Worm (Caenorhabditis elegans): ENCODE measurements around the gene lido-13.

lido-13 gene

DNA sequence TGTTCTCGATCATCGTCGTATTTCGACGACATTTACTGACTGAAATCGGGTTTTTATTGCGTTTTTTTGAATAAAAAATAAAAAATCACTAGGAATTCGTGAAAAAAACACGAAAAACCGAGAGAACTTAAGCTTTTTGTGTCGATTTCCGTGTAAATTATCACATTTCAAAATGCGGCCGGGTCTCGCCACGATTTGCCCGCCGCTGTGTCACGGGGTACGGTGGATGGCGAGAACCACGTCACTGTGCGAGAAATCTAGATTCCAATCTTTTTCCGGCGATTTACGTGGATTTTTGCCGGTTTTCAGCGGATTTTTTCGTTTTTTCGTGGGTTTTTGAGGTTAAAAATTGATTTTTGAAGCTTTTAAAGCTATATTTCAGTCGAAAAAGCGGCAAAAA, 22.8 kb upstream of the lido-13 start, which contains the start of gene Y25C1A.8 (continued):
- peak; percentile 97 for TF ChIP-seq lsl-1 (GFP tag; optimal IDR thresholded peaks at IDR 0.05)
- TF ChIP-seq dox-1 (GFP tag; IDR thresholded peaks at IDR 0.05), result no peak; the same call in 1 of the 2 replicates
- TF ChIP-seq F10E7.11 (tag; optimal IDR thresholded peaks at IDR 0.05), result no peak
- TF ChIP-seq nhr-120 (GFP tag; IDR thresholded peaks at IDR 0.05), result no peak
- TF ChIP-seq Y95B8A.8 (GFP tag; IDR thresholded peaks at IDR 0.05), result no peak; the same call in none of the 2 replicates
- peak; percentile 52 for TF ChIP-seq ztf-18 (tag; optimal IDR thresholded peaks at IDR 0.05)
- no peak for TF ChIP-seq ztf-25 (GFP tag; IDR thresholded peaks at IDR 0.05)
- TF ChIP-seq lin-40 (tag; optimal IDR thresholded peaks at IDR 0.05), result peak; percentile 94
- no peak for TF ChIP-seq F37B4.10 (GFP tag; IDR thresholded peaks at IDR 0.05)
- TF ChIP-seq unc-62 (GFP tag; optimal IDR thresholded peaks at IDR 0.05), result no peak
- no peak; the same call in 1 of the 2 replicates for TF ChIP-seq Y56A3A.18 (GFP tag; IDR thresholded peaks at IDR 0.05)
- peak; percentile 97 for TF ChIP-seq atf-7 (tag; optimal IDR thresholded peaks at IDR 0.05)
- peak; percentile 41 for TF ChIP-seq nhr-80 (tag; optimal IDR thresholded peaks at IDR 0.05)
- TF ChIP-seq rcor-1 (GFP tag; IDR thresholded peaks at IDR 0.05), result no peak; the same call in 1 of the 2 replicates
- TF ChIP-seq attf-5 (GFP tag; optimal IDR thresholded peaks at IDR 0.05), result peak; percentile 83
- TF ChIP-seq madf-3 (GFP tag; IDR thresholded peaks at IDR 0.05), result no peak
- no peak for TF ChIP-seq aptf-3 (GFP tag; IDR thresholded peaks at IDR 0.05)
- TF ChIP-seq ceh-79 (tag; optimal IDR thresholded peaks at IDR 0.05), result peak; percentile 9

DNA sequence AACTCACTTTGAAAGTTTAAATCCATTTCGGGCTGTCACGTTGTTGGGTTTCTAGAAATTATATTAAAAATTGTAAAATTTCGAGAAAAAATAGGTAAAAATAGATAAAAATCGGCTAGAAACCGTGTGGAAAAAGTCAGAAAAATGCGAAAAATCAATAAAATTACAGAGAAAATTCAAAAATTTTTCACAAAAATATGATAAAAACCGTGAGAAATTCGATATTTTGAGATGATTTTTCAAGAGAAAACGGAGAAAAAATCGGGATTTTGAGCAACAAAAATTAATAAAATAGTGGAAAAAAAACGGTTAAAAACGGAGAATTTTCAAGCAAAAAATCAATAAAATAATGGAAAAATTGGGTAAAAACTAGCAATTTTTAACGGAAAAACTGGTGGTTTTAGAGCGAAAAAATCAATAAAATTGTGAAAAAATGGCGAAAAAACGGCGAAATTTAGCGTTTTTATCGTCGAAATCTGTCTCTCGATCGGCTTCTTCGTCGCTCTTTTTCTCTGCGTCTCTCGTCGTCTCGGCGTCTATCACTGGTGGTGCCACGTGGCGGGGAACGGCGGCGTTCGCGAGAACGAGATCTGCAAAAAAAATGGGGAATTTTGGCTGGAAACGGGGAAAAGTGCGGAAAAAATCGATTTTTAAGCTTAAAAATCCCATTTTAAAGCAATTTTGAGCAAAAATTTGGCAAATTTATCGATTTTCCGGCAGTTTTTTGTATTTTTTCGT, 17.1 kb upstream of the lido-13 start, which contains the start of gene Y25C1A.7:
TSS of gene Y25C1A.7 (minus strand) at position 51 of the 738 bp plus-strand sequence.
- TF ChIP-seq let-607 (tag; optimal IDR thresholded peaks at IDR 0.05) (peak; percentile 78 to 92), Y56A3A.18 (GFP tag; IDR thresholded peaks at IDR 0.05) (no peak)

DNA sequence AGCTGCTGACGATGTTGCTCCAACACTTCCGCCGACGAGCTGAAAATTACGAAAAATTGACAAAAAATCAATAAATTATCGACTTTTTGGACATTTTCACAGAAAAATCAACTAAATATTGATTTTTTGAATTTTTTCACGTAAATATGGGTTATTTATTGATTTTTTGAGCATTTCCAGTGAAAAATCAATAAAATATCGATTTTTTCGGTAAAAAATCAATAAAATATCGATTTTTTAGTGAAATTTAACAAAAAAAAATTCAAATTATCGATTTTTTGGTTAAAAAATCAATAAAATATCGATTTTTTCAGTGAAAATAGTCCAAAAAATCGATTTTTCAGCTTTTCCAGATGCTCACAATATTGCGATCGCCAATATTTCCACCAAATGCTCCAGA, 16.1 kb upstream of the lido-13 start:
- TF ChIP-seq K11D2.4 (GFP tag; IDR thresholded peaks at IDR 0.05) (no peak), nhr-179 (tag; optimal IDR thresholded peaks at IDR 0.05) (no peak), attf-3 (GFP tag; conservative IDR thresholded peaks at IDR 0.05) (no peak), rpc-1 (optimal IDR thresholded peaks at IDR 0.05) (no peak), rpc-1 (tag; optimal IDR thresholded peaks at IDR 0.05) (no peak), ets-4 (GFP tag; optimal IDR thresholded peaks at IDR 0.05) (no peak), ceh-100 (GFP tag; IDR thresholded peaks at IDR 0.05) (no peak)

DNA sequence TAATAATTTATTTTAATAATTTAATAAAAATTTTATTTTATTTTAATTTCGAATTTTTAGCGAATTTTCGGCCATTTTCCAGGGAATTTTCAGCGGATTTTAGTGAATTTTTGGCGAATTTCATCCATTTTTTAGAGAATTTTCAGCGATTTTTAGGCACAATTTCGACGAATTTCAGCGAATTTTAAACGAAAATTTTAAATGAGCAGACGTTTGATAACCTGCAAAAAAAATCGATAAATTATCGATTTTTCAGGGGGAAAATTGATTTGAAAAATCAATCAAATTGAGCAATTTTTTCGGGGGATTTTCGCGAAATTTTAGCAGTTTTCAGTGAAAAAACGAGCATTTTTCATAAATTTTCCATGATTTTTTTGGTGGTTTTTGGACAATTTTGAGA, 14.5 kb upstream of the lido-13 start:
- TF ChIP-seq madf-3 (GFP tag; IDR thresholded peaks at IDR 0.05), result no peak

DNA sequence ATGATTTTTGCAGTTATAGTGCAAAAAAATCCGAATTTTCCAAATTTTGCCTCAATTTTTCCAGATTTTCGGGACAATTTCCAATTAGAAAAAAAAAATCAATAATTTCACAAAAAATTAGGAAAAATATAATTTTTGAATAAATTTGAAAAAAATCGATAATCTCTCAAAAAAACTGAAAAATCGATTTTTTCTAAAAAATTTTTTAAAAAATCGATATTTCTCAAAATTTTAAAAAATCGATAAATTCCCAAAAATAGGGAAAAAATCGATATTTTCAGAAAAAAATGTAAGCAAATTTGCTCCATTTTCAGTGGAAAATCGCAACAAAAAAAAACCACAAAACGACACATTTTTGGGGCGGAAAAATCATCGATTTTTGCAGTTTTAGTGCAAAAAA, 13.8 kb upstream of the lido-13 start:
- TF ChIP-seq D2030.7 (GFP tag; IDR thresholded peaks at IDR 0.05) (no peak), lsy-27 (tag; optimal IDR thresholded peaks at IDR 0.05; ENCODE audit: borderline replicate concordance, insufficient read depth) (no peak), ceh-40 (GFP tag; IDR thresholded peaks at IDR 0.05) (no peak), F10E7.11 (tag; optimal IDR thresholded peaks at IDR 0.05) (no peak), sea-2 (GFP tag; IDR thresholded peaks at IDR 0.05) (no peak), nfya-2 (GFP tag; IDR thresholded peaks at IDR 0.05) (no peak), B0035.1 (tag; optimal IDR thresholded peaks at IDR 0.05) (no peak), tbp1 (GFP tag; optimal IDR thresholded peaks at IDR 0.05) (no peak), F57A8.1 (GFP tag; optimal IDR thresholded peaks at IDR 0.05) (no peak), sdz-38 (tag; optimal IDR thresholded peaks at IDR 0.05) (no peak), lin-40 (tag; optimal IDR thresholded peaks at IDR 0.05) (no peak), bed-1 (GFP tag; IDR thresholded peaks at IDR 0.05) (no peak)
